Worm (Caenorhabditis elegans) whole organism, L2 larva: ENCODE data around the gene W09G12.10.
A peak's percentile ranks its signal among the peaks of the same experiment; 100 is the strongest.
"Not testable (repeated sequence)": the region's sequence is repeated elsewhere in the genome, so short reads cannot be mapped to it uniquely, and the experiment has no call there.

Experiments
- C34F6.9 ChIP-seq: fragments of 150-350 bp; optimal IDR thresholded peaks from 2 replicates; lab custom pipeline; 2014; ENCODE audit warnings: missing biosample characterization, missing genetic modification characterization
- F13H6.1 ChIP-seq: sonication (generic microtip); optimal IDR thresholded peaks from 2 replicates; lab custom pipeline; 2016; ENCODE audit warnings: missing genetic modification characterization, missing compliant biosample characterization
- R02D3.7 ChIP-seq: fragments of 150-350 bp; optimal IDR thresholded peaks from 2 replicates; lab custom pipeline; 2014; ENCODE audit warnings: missing biosample characterization, missing genetic modification characterization
- Y55F3AM.14 ChIP-seq: fragments of 200-800 bp; sonication (Bioruptor generic); optimal IDR thresholded peaks from 2 replicates; lab custom pipeline; 2018; ENCODE audit warnings: mild to moderate bottlenecking, missing genetic modification characterization, missing compliant biosample characterization
- ZK546.5 ChIP-seq: sonication (generic microtip); optimal IDR thresholded peaks from 2 replicates; lab custom pipeline; 2017; ENCODE audit warnings: missing biosample characterization, missing genetic modification characterization
- alr-1 ChIP-seq: fragments of 150-350 bp; optimal IDR thresholded peaks from 2 replicates; lab custom pipeline; 2014; ENCODE audit warnings: missing biosample characterization, missing genetic modification characterization
- aly-2 ChIP-seq: fragments of 150-350 bp; optimal IDR thresholded peaks from 2 replicates; lab custom pipeline; 2014; ENCODE audit warnings: missing biosample characterization, missing genetic modification characterization
- ama-1 ChIP-seq: fragments of 150-350 bp; optimal IDR thresholded peaks from 2 replicates; lab custom pipeline; 2018; ENCODE audit warnings: inconsistent platforms
- blmp-1 ChIP-seq: sonication (generic microtip); optimal IDR thresholded peaks from 2 replicates; lab custom pipeline; 2017; ENCODE audit warnings: missing genetic modification characterization, mild to moderate bottlenecking, missing compliant biosample characterization, antibody characterized with exemption, moderate library complexity; ENCODE audit not compliant: insufficient read depth
- ceh-82 ChIP-seq: fragments of 150-350 bp; optimal IDR thresholded peaks from 2 replicates; lab custom pipeline; 2014; ENCODE audit warnings: missing biosample characterization, missing genetic modification characterization
- crh-2 ChIP-seq: sonication (generic microtip); optimal IDR thresholded peaks from 2 replicates; lab custom pipeline; 2017; ENCODE audit warnings: missing biosample characterization, missing genetic modification characterization
- dmd-4 ChIP-seq: sonication (generic microtip); optimal IDR thresholded peaks from 2 replicates; lab custom pipeline; 2017; ENCODE audit warnings: missing biosample characterization, missing genetic modification characterization
- egl-27 ChIP-seq: sonication (generic microtip); optimal IDR thresholded peaks from 3 replicates; lab custom pipeline; 2017; ENCODE audit warnings: missing biosample characterization, missing genetic modification reagents, missing genetic modification characterization
- elt-1 ChIP-seq: fragments of 150-350 bp; optimal IDR thresholded peaks from 2 replicates; lab custom pipeline; 2014; ENCODE audit warnings: missing biosample characterization, missing genetic modification characterization
- elt-3 ChIP-seq: sonication (generic microtip); optimal IDR thresholded peaks from 2 replicates; lab custom pipeline; 2017; ENCODE audit warnings: missing biosample characterization, missing genetic modification characterization
- fos-1 ChIP-seq: fragments of 150-350 bp; optimal IDR thresholded peaks from 2 replicates; lab custom pipeline; 2014; ENCODE audit warnings: missing biosample characterization, missing genetic modification characterization
- gmeb-1 ChIP-seq: fragments of 150-350 bp; optimal IDR thresholded peaks from 2 replicates; lab custom pipeline; 2014; ENCODE audit warnings: missing biosample characterization, missing genetic modification characterization
- lin-11 ChIP-seq: fragments of 150-350 bp; sonication (generic microtip); optimal IDR thresholded peaks from 2 replicates; lab custom pipeline; 2014; ENCODE audit warnings: missing biosample characterization, missing genetic modification characterization, inconsistent platforms, mixed read lengths
- lin-13 ChIP-seq: fragments of 150-350 bp; optimal IDR thresholded peaks from 2 replicates; lab custom pipeline; 2014; ENCODE audit warnings: missing biosample characterization, missing genetic modification reagents, missing genetic modification characterization
- lin-39 ChIP-seq: fragments of 150-350 bp; optimal IDR thresholded peaks from 2 replicates; lab custom pipeline; 2014; ENCODE audit warnings: missing biosample characterization, missing genetic modification reagents, missing genetic modification characterization
- lsy-2 ChIP-seq, 2 experiments: fragments of 150-350 bp in 1 of 2; sonication (generic microtip) in 1 of 2; optimal IDR thresholded peaks; 2 replicates each; lab custom pipeline; 2014 to 2017; ENCODE audit warnings: missing biosample characterization in 2 of 2, missing genetic modification characterization in 2 of 2
- mab-5 ChIP-seq: fragments of 150-350 bp; optimal IDR thresholded peaks from 2 replicates; lab custom pipeline; 2014; ENCODE audit warnings: missing biosample characterization, missing genetic modification characterization
- nhr-12 ChIP-seq: fragments of 150-350 bp; optimal IDR thresholded peaks from 2 replicates; lab custom pipeline; 2014; ENCODE audit warnings: missing biosample characterization, missing genetic modification characterization
- nhr-129 ChIP-seq: fragments of 150-350 bp; optimal IDR thresholded peaks from 2 replicates; lab custom pipeline; 2014; ENCODE audit warnings: missing biosample characterization, missing genetic modification characterization
- nhr-21 ChIP-seq: fragments of 150-350 bp; optimal IDR thresholded peaks from 2 replicates; lab custom pipeline; 2014; ENCODE audit warnings: missing biosample characterization, missing genetic modification characterization
- nhr-23 ChIP-seq: fragments of 150-350 bp; optimal IDR thresholded peaks from 2 replicates; lab custom pipeline; 2014; ENCODE audit warnings: missing biosample characterization, missing genetic modification reagents, missing genetic modification characterization
- nhr-237 ChIP-seq: fragments of 150-350 bp; optimal IDR thresholded peaks from 2 replicates; lab custom pipeline; 2014; ENCODE audit warnings: missing biosample characterization, missing genetic modification characterization
- nhr-25 ChIP-seq: fragments of 150-350 bp; sonication (generic microtip); optimal IDR thresholded peaks from 3 replicates; lab custom pipeline; 2014; ENCODE audit warnings: missing biosample characterization, missing genetic modification characterization
- nhr-6 ChIP-seq: fragments of 150-350 bp; optimal IDR thresholded peaks from 2 replicates; lab custom pipeline; 2014; ENCODE audit warnings: missing biosample characterization, missing genetic modification characterization
- nhr-77 ChIP-seq: fragments of 150-350 bp; optimal IDR thresholded peaks from 2 replicates; lab custom pipeline; 2014; ENCODE audit warnings: missing biosample characterization, missing genetic modification characterization
- peb-1 ChIP-seq: fragments of 150-350 bp; optimal IDR thresholded peaks from 2 replicates; lab custom pipeline; 2014; ENCODE audit warnings: missing biosample characterization, missing genetic modification characterization
- sem-4 ChIP-seq: fragments of 150-350 bp; optimal IDR thresholded peaks from 2 replicates; lab custom pipeline; 2014; ENCODE audit warnings: missing biosample characterization, missing genetic modification reagents, missing genetic modification characterization
- skn-1 ChIP-seq: sonication (generic microtip); optimal IDR thresholded peaks from 2 replicates; lab custom pipeline; 2017; ENCODE audit warnings: missing biosample characterization, missing genetic modification characterization
- sma-3 ChIP-seq: sonication (generic microtip); optimal IDR thresholded peaks from 2 replicates; lab custom pipeline; 2016; ENCODE audit warnings: missing genetic modification reagents, missing genetic modification characterization, missing compliant biosample characterization
- sma-9 ChIP-seq, 2 experiments: fragments of 150-350 bp in 1 of 2; sonication (generic microtip) in 1 of 2; optimal IDR thresholded peaks; 2 replicates each; lab custom pipeline; 2014 to 2016; ENCODE audit warnings: missing genetic modification characterization in 2 of 2, mild to moderate bottlenecking in 1 of 2, missing biosample characterization in 1 of 2, missing compliant biosample characterization in 1 of 2, missing genetic modification reagents in 1 of 2, moderate library complexity in 1 of 2
- snpc-4 ChIP-seq: fragments of 150-350 bp; optimal IDR thresholded peaks from 2 replicates; lab custom pipeline; 2014; ENCODE audit warnings: missing biosample characterization, missing genetic modification characterization
- unc-39 ChIP-seq: fragments of 150-350 bp; optimal IDR thresholded peaks from 2 replicates; lab custom pipeline; 2014; ENCODE audit warnings: missing biosample characterization, missing genetic modification characterization
- unc-55 ChIP-seq: fragments of 150-350 bp; sonication (generic microtip); optimal IDR thresholded peaks from 3 replicates; lab custom pipeline; 2014; ENCODE audit warnings: missing biosample characterization, missing genetic modification reagents, missing genetic modification characterization
- zag-1 ChIP-seq: fragments of 150-350 bp; optimal IDR thresholded peaks from 2 replicates; lab custom pipeline; 2014; ENCODE audit warnings: missing biosample characterization, missing genetic modification characterization
- ztf-1 ChIP-seq: fragments of 200-800 bp; sonication (Bioruptor generic); conservative IDR thresholded peaks from 2 replicates; pipeline ENCODE4 v1.3.6; 2022; ENCODE audit warnings: missing genetic modification characterization, missing compliant biosample characterization
- ztf-11 ChIP-seq: sonication (generic microtip); optimal IDR thresholded peaks from 2 replicates; lab custom pipeline; 2017; ENCODE audit warnings: missing biosample characterization, missing genetic modification characterization

Gene W09G12.10

ce11 chrIV:1204870-1205269, 16.2 kb downstream of the W09G12.10 start, which contains the start of gene dsl-2:
Gene dsl-2, minus strand, starts transcription at chrIV:1204970.
- TF ChIP-seq sma-9 (GFP tag; optimal IDR thresholded peaks at IDR 0.05; lab: Kevin White, UChicago) (no peak), sma-9 (tag; optimal IDR thresholded peaks at IDR 0.05; lab: Kevin White, UChicago) (no peak), unc-39 (tag; lab: Kevin White, UChicago) (no peak), peb-1 (tag; lab: Kevin White, UChicago) (no peak), alr-1 (tag; lab: Kevin White, UChicago) (no peak), mab-5 (tag; lab: Kevin White, UChicago) (no peak), ztf-1 (GFP tag; lab: Robert Waterston, UW) (no peak), egl-27 (no peak), ama-1 (lab: Kevin White, UChicago) (no peak)

- TF ChIP-seq blmp-1 (tag; lab: Kevin White, UChicago), result no peak
- no peak for TF ChIP-seq dmd-4 (tag; lab: Kevin White, UChicago)
- TF ChIP-seq, all 48 proteins: peak for 0
Measured at ce11 chrIV:1199501-1199900, 21.6 kb downstream of the W09G12.10 start.

- no peak for TF ChIP-seq unc-39 (tag; lab: Kevin White, UChicago)
- no peak for TF ChIP-seq ztf-1 (GFP tag; lab: Robert Waterston, UW)
- no peak for TF ChIP-seq R02D3.7 (tag; lab: Kevin White, UChicago)
- TF ChIP-seq sma-9 (GFP tag; optimal IDR thresholded peaks at IDR 0.05; lab: Kevin White, UChicago), result no peak
- TF ChIP-seq sma-9 (tag; optimal IDR thresholded peaks at IDR 0.05; lab: Kevin White, UChicago), result no peak
- TF ChIP-seq nhr-6, result no peak
- no peak for TF ChIP-seq fos-1
- no peak for TF ChIP-seq gmeb-1 (tag; lab: Kevin White, UChicago)
- no peak for TF ChIP-seq nhr-23 (tag; lab: Kevin White, UChicago)
- TF ChIP-seq peb-1 (tag; lab: Kevin White, UChicago), result no peak
- no peak for TF ChIP-seq sma-3 (GFP tag; lab: Kevin White, UChicago)
- no peak for TF ChIP-seq nhr-25
- TF ChIP-seq blmp-1 (tag; lab: Kevin White, UChicago), result no peak
- TF ChIP-seq nhr-129, result no peak
- TF ChIP-seq nhr-21 (tag; lab: Kevin White, UChicago), result no peak
- TF ChIP-seq aly-2 (tag; lab: Kevin White, UChicago), result no peak
Measured at ce11 chrIV:1192765-1193164, 28.3 kb downstream of the W09G12.10 start, which contains the start of gene spl-3. Gene spl-3, plus strand, starts transcription at chrIV:1193065.

- not testable (repeated sequence) for TF ChIP-seq nhr-129, Y55F3AM.14, elt-1
Measured at ce11 chrIV:1187502-1187901, 33.6 kb downstream of the W09G12.10 start, which contains the start of gene mdt-20. Gene mdt-20, plus strand, starts transcription at chrIV:1187802.

ce11 chrIV:1182292-1182691, 38.8 kb downstream of the W09G12.10 start, which contains the start of gene rmif-2:
Gene rmif-2, plus strand, starts transcription at chrIV:1182592.
- TF ChIP-seq egl-27; skn-1 (tag; lab: Kevin White, UChicago); nhr-237 (tag; lab: Kevin White, UChicago): not testable (repeated sequence)

ce11 chrIV:1177683-1178082, 43.4 kb downstream of the W09G12.10 start, which contains the start of gene Y104H12D.2:
Gene Y104H12D.2, plus strand, starts transcription at chrIV:1178022.
- TF ChIP-seq elt-3 (tag; lab: Kevin White, UChicago) (no peak), nhr-23 (tag; lab: Kevin White, UChicago) (no peak), snpc-4 (tag; lab: Kevin White, UChicago) (no peak), ZK546.5 (tag; lab: Kevin White, UChicago) (no peak), sem-4 (tag; lab: Kevin White, UChicago) (no peak), lin-13 (GFP tag; lab: Kevin White, UChicago) (peak; percentile 37), C34F6.9 (tag; lab: Kevin White, UChicago) (peak; percentile 15), ceh-82 (tag; lab: Kevin White, UChicago) (no peak), fos-1 (no peak), sma-9 (GFP tag; optimal IDR thresholded peaks at IDR 0.05; lab: Kevin White, UChicago) (no peak), sma-9 (tag; optimal IDR thresholded peaks at IDR 0.05; lab: Kevin White, UChicago) (no peak), lsy-2 (tag; optimal IDR thresholded peaks at IDR 0.05; lab: Kevin White, UChicago) (peak; percentile 6 to 68), Y55F3AM.14 (no peak), alr-1 (tag; lab: Kevin White, UChicago) (no peak), gmeb-1 (tag; lab: Kevin White, UChicago) (peak; percentile 93), dmd-4 (tag; lab: Kevin White, UChicago) (no peak), nhr-6 (no peak), unc-39 (tag; lab: Kevin White, UChicago) (no peak), lin-11 (tag; lab: Kevin White, UChicago) (no peak), nhr-12 (tag; lab: Kevin White, UChicago) (no peak), nhr-129 (no peak), blmp-1 (tag; lab: Kevin White, UChicago) (no peak), unc-55 (GFP tag; lab: Kevin White, UChicago) (peak; percentile 35), F13H6.1 (tag; lab: Kevin White, UChicago) (no peak), lin-39 (no peak), crh-2 (tag; lab: Kevin White, UChicago) (peak; percentile 23), egl-27 (no peak), zag-1 (tag; lab: Kevin White, UChicago) (no peak), nhr-77 (tag; lab: Kevin White, UChicago) (no peak), ztf-11 (no peak)
